Fruit fly (Drosophila melanogaster): ENCODE results near the gene smog.

smog gene

DNA sequence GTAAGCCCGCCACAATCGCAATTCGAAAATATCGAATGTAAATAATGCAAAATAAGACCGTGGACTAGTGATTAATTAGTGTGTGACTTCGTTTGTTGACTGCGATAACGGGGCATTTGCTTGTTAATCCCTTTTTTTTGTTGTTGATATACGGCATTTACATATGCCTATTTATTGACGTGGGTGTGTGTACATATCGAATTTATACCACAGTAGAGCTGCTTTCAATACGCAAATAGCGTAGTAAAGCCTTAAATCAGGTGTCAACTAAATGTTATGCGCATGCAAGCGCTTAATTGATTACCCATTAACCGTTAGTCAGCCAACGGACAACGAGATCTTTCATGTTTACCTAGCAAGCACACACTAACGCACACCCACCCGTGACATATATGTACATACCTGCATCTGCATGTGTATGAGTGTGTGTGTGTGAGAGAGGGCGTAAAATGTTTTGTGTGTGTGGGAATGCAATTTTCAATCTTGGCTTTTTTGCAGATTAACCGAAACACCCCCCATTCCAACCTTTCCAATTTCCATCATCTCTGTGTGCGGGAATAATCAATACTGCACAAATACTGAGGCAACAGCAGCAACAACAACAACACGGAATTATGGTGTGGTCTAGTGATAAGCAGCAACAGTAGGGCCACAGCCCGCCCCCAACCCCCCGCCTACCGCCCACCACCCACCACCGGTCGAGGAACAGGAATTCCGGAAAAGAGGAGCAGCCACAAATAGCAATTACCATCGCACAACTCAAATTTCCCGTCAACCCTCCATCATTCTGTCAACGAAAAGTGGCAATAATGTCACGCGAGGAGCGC, 14.0 kb upstream of the smog start:
- TF ChIP-seq sc (optimal IDR thresholded peaks at IDR 0.05) (no peak), sc (GFP tag; optimal IDR thresholded peaks at IDR 0.05) (peak; percentile 21), Oaz (GFP tag; IDR thresholded peaks at IDR 0.05) (no peak), HLHmδ (GFP tag; optimal IDR thresholded peaks at IDR 0.05) (no peak), CG6791 (GFP tag; IDR thresholded peaks at IDR 0.05; ENCODE audit: partially characterized antibody) (no peak), chm (GFP tag; IDR thresholded peaks at IDR 0.05) (no peak), Oli (tag; optimal IDR thresholded peaks at IDR 0.05) (no peak), CG12155 (GFP tag; optimal IDR thresholded peaks at IDR 0.05) (no peak), fd102C (GFP tag; optimal IDR thresholded peaks at IDR 0.05) (no peak), pho (GFP tag; optimal IDR thresholded peaks at IDR 0.05) (no peak), sisA (GFP tag; IDR thresholded peaks at IDR 0.05) (no peak), wdn (GFP tag; IDR thresholded peaks at IDR 0.05) (no peak), CG9876 (GFP tag; optimal IDR thresholded peaks at IDR 0.05) (no peak), Adf1 (GFP tag; IDR thresholded peaks at IDR 0.05) (no peak), lola (GFP tag; optimal IDR thresholded peaks at IDR 0.05) (peak in 1 of 3 experiments; percentile 35), CG2202 (tag; optimal IDR thresholded peaks at IDR 0.05) (peak; percentile 37), sna (GFP tag; IDR thresholded peaks at IDR 0.05; ENCODE audit: partially characterized antibody) (no peak), ken (GFP tag; IDR thresholded peaks at IDR 0.05) (no peak), pzg (GFP tag; optimal IDR thresholded peaks at IDR 0.05) (no peak), pros (GFP tag; optimal IDR thresholded peaks at IDR 0.05) (no peak), CG12219 (GFP tag; optimal IDR thresholded peaks at IDR 0.05) (peak; percentile 52), CTCF (GFP tag; optimal IDR thresholded peaks at IDR 0.05) (no peak), CG4328 (GFP tag; optimal IDR thresholded peaks at IDR 0.05) (no peak), Atf-2 (GFP tag; optimal IDR thresholded peaks at IDR 0.05) (peak; percentile 13), kni (GFP tag; optimal IDR thresholded peaks at IDR 0.05) (peak; percentile 87), cg (GFP tag; optimal IDR thresholded peaks at IDR 0.05) (peak; percentile 74), pum (GFP tag; optimal IDR thresholded peaks at IDR 0.05) (no peak), bsh (GFP tag; optimal IDR thresholded peaks at IDR 0.05) (peak in 1 of 2 experiments; percentile 66), CG8924 (tag; optimal IDR thresholded peaks at IDR 0.05) (no peak), CG1529 (GFP tag; optimal IDR thresholded peaks at IDR 0.05) (peak; percentile 42), Ada2b (GFP tag; IDR thresholded peaks at IDR 0.05) (no peak), gem (tag; optimal IDR thresholded peaks at IDR 0.05) (no peak), lov (optimal IDR thresholded peaks at IDR 0.05) (no peak), lov (GFP tag; IDR thresholded peaks at IDR 0.05) (peak; percentile 67; the same call in 1 of the 3 replicates), nerfin-2 (GFP tag; IDR thresholded peaks at IDR 0.05; ENCODE audit: partially characterized antibody) (no peak), Trl (optimal IDR thresholded peaks at IDR 0.05) (no peak), Trl (GFP tag; optimal IDR thresholded peaks at IDR 0.05) (peak; percentile 50), CG9797 (GFP tag; optimal IDR thresholded peaks at IDR 0.05) (no peak), ERR (GFP tag; optimal IDR thresholded peaks at IDR 0.05) (no peak), Chrac-16 (GFP tag; optimal IDR thresholded peaks at IDR 0.05) (no peak), CG12942 (GFP tag; optimal IDR thresholded peaks at IDR 0.05) (no peak), Mad (GFP tag; optimal IDR thresholded peaks at IDR 0.05) (no peak), CG42726 (GFP tag; IDR thresholded peaks at IDR 0.05; ENCODE audit: partially characterized antibody) (no peak), CG14965 (GFP tag; optimal IDR thresholded peaks at IDR 0.05; ENCODE audit: borderline replicate concordance) (no peak), Hr51 (GFP tag; optimal IDR thresholded peaks at IDR 0.05) (no peak), nau (GFP tag; optimal IDR thresholded peaks at IDR 0.05) (no peak), repo (GFP tag; optimal IDR thresholded peaks at IDR 0.05) (peak; percentile 40), GATAe (GFP tag; conservative IDR thresholded peaks at IDR 0.05) (no peak), tup (GFP tag; optimal IDR thresholded peaks at IDR 0.05) (peak; percentile 3), mld (GFP tag; IDR thresholded peaks at IDR 0.05; ENCODE audit: partially characterized antibody) (no peak)
